Worm (Caenorhabditis elegans): ENCODE measurements around the gene srab-25.
A peak's percentile ranks its signal among the peaks of the same experiment; 100 is the strongest.

Gene srab-25

DNA sequence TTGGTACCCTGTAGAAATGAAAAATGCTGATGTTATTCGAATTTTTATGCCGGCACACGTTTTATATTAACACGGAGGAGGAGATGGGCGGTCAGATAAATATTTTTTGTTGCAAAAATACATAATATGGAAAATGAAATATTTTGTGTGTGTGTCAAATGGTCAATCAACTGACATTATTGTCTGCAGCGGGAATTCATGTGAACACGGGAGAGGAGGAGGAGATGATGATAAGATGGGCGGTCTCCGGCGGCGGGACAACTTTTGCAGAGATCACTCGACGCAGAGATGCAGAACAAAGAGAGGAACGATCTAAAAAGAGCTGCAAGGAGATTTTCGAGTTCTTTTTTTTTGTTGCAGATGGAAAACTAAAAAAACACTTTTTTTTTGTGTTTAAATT, 30.8 kb upstream of the srab-25 start, which contains the start of gene dhs-13 (continued):
- TF ChIP-seq zim-3 (tag; optimal IDR thresholded peaks at IDR 0.05) (no peak), zfh-2 (GFP tag; conservative IDR thresholded peaks at IDR 0.05) (0 out of 2 replicates have a peak, but pooled peaks have one; percentile 23), somi-1 (GFP tag; optimal IDR thresholded peaks at IDR 0.05) (no peak), dpff-1 (tag; optimal IDR thresholded peaks at IDR 0.05) (no peak), B0261.1 (tag; optimal IDR thresholded peaks at IDR 0.05) (no peak), let-526 (GFP tag; IDR thresholded peaks at IDR 0.05) (no peak), ztf-26 (tag; optimal IDR thresholded peaks at IDR 0.05) (no peak), ceh-79 (tag; optimal IDR thresholded peaks at IDR 0.05) (no peak), repo-1 (tag; optimal IDR thresholded peaks at IDR 0.05) (no peak), rec-8 (tag; optimal IDR thresholded peaks at IDR 0.05) (no peak), hlh-26 (GFP tag; conservative IDR thresholded peaks at IDR 0.05) (no peak), ets-4 (GFP tag; optimal IDR thresholded peaks at IDR 0.05) (no peak)

- TF ChIP-seq snpc-3.4 (tag; optimal IDR thresholded peaks at IDR 0.05) = no peak
- no peak for TF ChIP-seq madf-6 (GFP tag; IDR thresholded peaks at IDR 0.05)
- TF ChIP-seq hmg-1.2 (GFP tag; IDR thresholded peaks at IDR 0.05) = no peak
- TF ChIP-seq F39B2.1 (GFP tag; IDR thresholded peaks at IDR 0.05) = no peak
- no peak for TF ChIP-seq hsf-1 (GFP tag; IDR thresholded peaks at IDR 0.05)
- no peak for TF ChIP-seq hlh-12 (tag; optimal IDR thresholded peaks at IDR 0.05)
- TF ChIP-seq nhr-179 (tag; optimal IDR thresholded peaks at IDR 0.05) = no peak
- no peak for TF ChIP-seq ZK185.1 (tag; optimal IDR thresholded peaks at IDR 0.05; ENCODE audit: poor library complexity, severe bottlenecking)
- TF ChIP-seq hrde-1 (tag; optimal IDR thresholded peaks at IDR 0.05; ENCODE audit: borderline replicate concordance) = no peak
- no peak for TF ChIP-seq aptf-3 (GFP tag; IDR thresholded peaks at IDR 0.05)
- TF ChIP-seq attf-6 (GFP tag; IDR thresholded peaks at IDR 0.05) = no peak
- TF ChIP-seq T07F8.4 (tag; optimal IDR thresholded peaks at IDR 0.05) = no peak
- no peak for TF ChIP-seq mes-4 (tag; optimal IDR thresholded peaks at IDR 0.05)
- TF ChIP-seq snpc-4 (GFP tag; optimal IDR thresholded peaks at IDR 0.05) = no peak
- no peak for TF ChIP-seq snpc-4 (tag; optimal IDR thresholded peaks at IDR 0.05)
- TF ChIP-seq lsy-27 (tag; optimal IDR thresholded peaks at IDR 0.05; ENCODE audit: borderline replicate concordance, insufficient read depth) = no peak
- no peak for TF ChIP-seq Y95B8A.8 (GFP tag; IDR thresholded peaks at IDR 0.05)
These were observed 26.5 kb upstream of the srab-25 start for ce11 chrV:1767427-1767826.

- TF ChIP-seq attf-6 (GFP tag; IDR thresholded peaks at IDR 0.05) (no peak), nhr-80 (tag; optimal IDR thresholded peaks at IDR 0.05) (peak; percentile 46)
These were observed 19.7 kb upstream of the srab-25 start, which contains the start of gene clec-205 for ce11 chrV:1760682-1761081. TSS of gene clec-205 (plus strand) at chrV:1760893.

- TF ChIP-seq unc-62 (GFP tag; optimal IDR thresholded peaks at IDR 0.05) (no peak), nhr-80 (tag; optimal IDR thresholded peaks at IDR 0.05) (peak; percentile 0)
These were observed 15.9 kb upstream of the srab-25 start, which contains the start of gene clec-204 for ce11 chrV:1756856-1757255. TSS of gene clec-204 (plus strand) at chrV:1757156.

DNA sequence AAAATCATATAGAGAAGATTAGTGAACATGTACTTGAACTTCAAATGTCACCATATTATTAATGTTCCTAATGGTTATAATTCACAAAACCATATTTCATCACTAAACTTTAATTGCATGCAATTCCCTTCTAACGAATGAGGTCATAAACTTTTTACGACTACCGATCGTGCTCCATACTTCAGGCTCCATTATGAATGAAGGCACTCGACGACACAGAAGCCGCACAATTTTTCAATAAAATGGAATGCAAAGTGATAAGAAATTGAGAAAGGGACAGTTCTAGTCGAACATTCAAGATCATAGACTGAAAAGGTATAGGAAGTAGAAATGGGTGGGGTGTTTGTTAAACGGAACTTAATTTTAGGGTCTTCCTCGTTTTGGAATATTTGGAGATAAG, 15.1 kb upstream of the srab-25 start:
- TF ChIP-seq nhr-80 (tag; optimal IDR thresholded peaks at IDR 0.05) (peak; percentile 32), repo-1 (tag; optimal IDR thresholded peaks at IDR 0.05) (no peak), snpc-1.3 (tag; optimal IDR thresholded peaks at IDR 0.05; ENCODE audit: insufficient read depth) (no peak)
